Fruit fly (Drosophila melanogaster) whole organism, prepupa: ENCODE measurements around the gene CG15635.

Experiments used
- Blimp-1 ChIP-seq: fragments of 200-800 bp; sonication (Bioruptor generic); optimal IDR thresholded peaks from 3 replicates; lab custom pipeline; 2017; ENCODE audit warnings: missing biosample characterization, missing genetic modification characterization, mild to moderate bottlenecking, moderate library complexity, missing genetic modification reagents
- CG10631 ChIP-seq: fragments of 200-800 bp; sonication (Bioruptor generic); optimal IDR thresholded peaks from 2 replicates; lab custom pipeline; 2016; ENCODE audit warnings: missing biosample characterization, missing genetic modification characterization
- CG10669 ChIP-seq: fragments of 200-800 bp; sonication (Bioruptor generic); optimal IDR thresholded peaks from 3 replicates; lab custom pipeline; 2018; ENCODE audit warnings: missing biosample characterization, mild to moderate bottlenecking, missing genetic modification characterization, moderate library complexity
- CG11294 ChIP-seq: fragments of 200-800 bp; sonication (Bioruptor generic); IDR thresholded peaks from 2 replicates; pipeline ENCODE4 v1.3.6; 2022; ENCODE audit warnings: missing biosample characterization, missing genetic modification characterization
- CG11762 ChIP-seq: fragments of 200-800 bp; sonication (Bioruptor generic); optimal IDR thresholded peaks from 3 replicates; lab custom pipeline; 2016; ENCODE audit warnings: missing biosample characterization, missing genetic modification characterization; ENCODE audit not compliant: insufficient read depth
- CG11902 ChIP-seq: fragments of 200-800 bp; sonication (Bioruptor generic); optimal IDR thresholded peaks from 3 replicates; lab custom pipeline; 2016; ENCODE audit warnings: missing biosample characterization, missing genetic modification characterization
- CG15336 ChIP-seq: fragments of 200-800 bp; sonication (Bioruptor generic); IDR thresholded peaks from 2 replicates; pipeline ENCODE4 v1.3.6; 2022; ENCODE audit warnings: missing biosample characterization, missing genetic modification characterization
- CG16779 ChIP-seq: fragments of 200-800 bp; sonication (Bioruptor generic); optimal IDR thresholded peaks from 3 replicates; lab custom pipeline; 2017; ENCODE audit warnings: missing biosample characterization, mild to moderate bottlenecking, missing genetic modification characterization
- CG3032 ChIP-seq: fragments of 200-800 bp; optimal IDR thresholded peaks from 2 replicates; lab custom pipeline; 2019; ENCODE audit warnings: missing biosample characterization, mild to moderate bottlenecking, missing genetic modification characterization, moderate library complexity
- CG31627 ChIP-seq: fragments of 200-800 bp; sonication (Bioruptor generic); optimal IDR thresholded peaks from 3 replicates; lab custom pipeline; 2016; ENCODE audit warnings: missing biosample characterization, missing genetic modification characterization
- CG32006 ChIP-seq: fragments of 200-800 bp; sonication (Bioruptor generic); optimal IDR thresholded peaks from 3 replicates; lab custom pipeline; 2017; ENCODE audit warnings: missing biosample characterization, mild to moderate bottlenecking, missing genetic modification characterization
- CG34406 ChIP-seq: fragments of 200-800 bp; sonication (Bioruptor generic); optimal IDR thresholded peaks from 3 replicates; lab custom pipeline; 2016; ENCODE audit warnings: missing biosample characterization, missing genetic modification characterization
- CG3919 ChIP-seq: fragments of 200-800 bp; sonication (Bioruptor generic); optimal IDR thresholded peaks from 3 replicates; lab custom pipeline; 2016; ENCODE audit warnings: missing biosample characterization, missing genetic modification characterization
- CG4318 ChIP-seq: fragments of 200-800 bp; sonication (Bioruptor generic); optimal IDR thresholded peaks from 3 replicates; lab custom pipeline; 2017; ENCODE audit warnings: missing biosample characterization, mild to moderate bottlenecking, missing genetic modification characterization
- CG6163 ChIP-seq: fragments of 200-800 bp; sonication (Bioruptor generic); IDR thresholded peaks from 3 replicates; pipeline ENCODE4 v1.3.6; 2022; ENCODE audit warnings: missing biosample characterization, missing genetic modification characterization
- CG6276 ChIP-seq: fragments of 200-800 bp; sonication (Bioruptor generic); optimal IDR thresholded peaks from 2 replicates; lab custom pipeline; 2017; ENCODE audit warnings: missing biosample characterization, mild to moderate bottlenecking, missing genetic modification characterization
- CG6808 ChIP-seq: fragments of 200-800 bp; sonication (Bioruptor generic); optimal IDR thresholded peaks from 3 replicates; lab custom pipeline; 2017; ENCODE audit warnings: missing biosample characterization, missing genetic modification characterization, mild to moderate bottlenecking, moderate library complexity, missing genetic modification reagents
- CG6854 ChIP-seq: fragments of 200-800 bp; sonication (Bioruptor generic); optimal IDR thresholded peaks from 2 replicates; lab custom pipeline; 2017; ENCODE audit warnings: missing biosample characterization, mild to moderate bottlenecking, missing genetic modification characterization
- CG8119 ChIP-seq: fragments of 200-800 bp; sonication (Bioruptor generic); IDR thresholded peaks from 3 replicates; pipeline ENCODE4 v1.3.6; 2022; ENCODE audit warnings: missing biosample characterization, missing genetic modification characterization
- CG8319 ChIP-seq: fragments of 200-800 bp; sonication (Bioruptor generic); optimal IDR thresholded peaks from 3 replicates; lab custom pipeline; 2016; ENCODE audit warnings: missing biosample characterization, missing genetic modification characterization
- CG8632 ChIP-seq: fragments of 200-800 bp; sonication (Bioruptor generic); optimal IDR thresholded peaks from 3 replicates; lab custom pipeline; 2016; ENCODE audit warnings: missing biosample characterization, missing genetic modification characterization
- CG9139 ChIP-seq: fragments of 200-800 bp; sonication (Bioruptor generic); optimal IDR thresholded peaks from 3 replicates; lab custom pipeline; 2017; ENCODE audit warnings: missing biosample characterization, mild to moderate bottlenecking, missing genetic modification characterization
- Eip75B ChIP-seq: fragments of 200-800 bp; sonication (Bioruptor generic); optimal IDR thresholded peaks from 3 replicates; lab custom pipeline; 2016; ENCODE audit warnings: missing biosample characterization, missing genetic modification characterization
- Eip78C ChIP-seq: fragments of 200-800 bp; sonication (Bioruptor generic); peaks from one replicate; lab custom pipeline; 2016; ENCODE audit warnings: missing biosample characterization, missing genetic modification characterization
- Ets21C ChIP-seq: fragments of 200-800 bp; sonication (Bioruptor generic); optimal IDR thresholded peaks from 3 replicates; lab custom pipeline; 2016; ENCODE audit warnings: missing biosample characterization, missing genetic modification characterization
- Ets96B ChIP-seq: fragments of 200-800 bp; optimal IDR thresholded peaks from 2 replicates; lab custom pipeline; 2019; ENCODE audit warnings: missing biosample characterization, mild to moderate bottlenecking, missing genetic modification characterization, moderate library complexity
- Hr38 ChIP-seq: sonication (Bioruptor generic); optimal IDR thresholded peaks from 2 replicates; lab custom pipeline; 2016; ENCODE audit warnings: missing biosample characterization, missing genetic modification characterization
- Hr4 ChIP-seq: fragments of 200-800 bp; sonication (Bioruptor generic); optimal IDR thresholded peaks from 3 replicates; lab custom pipeline; 2016; ENCODE audit warnings: missing biosample characterization, missing genetic modification characterization
- Met ChIP-seq: fragments of 200-800 bp; sonication (Bioruptor generic); optimal IDR thresholded peaks from 3 replicates; lab custom pipeline; 2016; ENCODE audit warnings: missing biosample characterization, missing genetic modification characterization
- OdsH ChIP-seq: fragments of 200-800 bp; sonication (Bioruptor generic); optimal IDR thresholded peaks from 3 replicates; lab custom pipeline; 2016; ENCODE audit warnings: missing biosample characterization, missing genetic modification characterization
- Smox ChIP-seq: fragments of 200-800 bp; sonication (Bioruptor generic); optimal IDR thresholded peaks from 3 replicates; lab custom pipeline; 2016; ENCODE audit warnings: missing biosample characterization, missing genetic modification characterization
- Sox15 ChIP-seq: fragments of 200-800 bp; sonication (Bioruptor generic); optimal IDR thresholded peaks from 3 replicates; lab custom pipeline; 2016; ENCODE audit warnings: missing biosample characterization, missing genetic modification characterization
- achi ChIP-seq: fragments of 200-800 bp; sonication (Bioruptor generic); optimal IDR thresholded peaks from 3 replicates; lab custom pipeline; 2016; ENCODE audit warnings: missing biosample characterization, missing genetic modification characterization
- acj6 ChIP-seq: fragments of 200-800 bp; sonication (Bioruptor generic); optimal IDR thresholded peaks from 3 replicates; lab custom pipeline; 2016; ENCODE audit warnings: missing biosample characterization, missing genetic modification characterization
- cyc ChIP-seq: fragments of 200-800 bp; sonication (Bioruptor generic); optimal IDR thresholded peaks from 3 replicates; lab custom pipeline; 2016; ENCODE audit warnings: missing biosample characterization, missing genetic modification characterization
- dac ChIP-seq: fragments of 200-800 bp; sonication (Bioruptor generic); optimal IDR thresholded peaks from 2 replicates; lab custom pipeline; 2017; ENCODE audit warnings: missing biosample characterization, mild to moderate bottlenecking, missing genetic modification characterization
- eg ChIP-seq: fragments of 200-800 bp; sonication (Bioruptor generic); IDR thresholded peaks from 3 replicates; pipeline ENCODE4 v1.3.6; 2022; ENCODE audit warnings: missing biosample characterization, missing genetic modification characterization
- fd59A ChIP-seq: fragments of 200-800 bp; sonication (Bioruptor generic); optimal IDR thresholded peaks from 2 replicates; lab custom pipeline; 2017; ENCODE audit warnings: missing biosample characterization, mild to moderate bottlenecking, missing genetic modification characterization, missing genetic modification reagents
- fkh ChIP-seq: fragments of 200-800 bp; sonication (Bioruptor generic); optimal IDR thresholded peaks from 3 replicates; lab custom pipeline; 2017; ENCODE audit warnings: missing biosample characterization, mild to moderate bottlenecking, missing genetic modification characterization, moderate library complexity
- lz ChIP-seq: fragments of 200-800 bp; sonication (Bioruptor generic); optimal IDR thresholded peaks from 3 replicates; lab custom pipeline; 2016; ENCODE audit warnings: missing biosample characterization, missing genetic modification characterization
- net ChIP-seq: fragments of 200-800 bp; sonication (Bioruptor generic); optimal IDR thresholded peaks from 3 replicates; lab custom pipeline; 2016; ENCODE audit warnings: missing biosample characterization, missing genetic modification characterization
- pdm3 ChIP-seq: fragments of 200-800 bp; sonication (Bioruptor generic); optimal IDR thresholded peaks from 3 replicates; lab custom pipeline; 2016; ENCODE audit warnings: missing biosample characterization, missing genetic modification characterization
- spab ChIP-seq: fragments of 200-800 bp; sonication (Bioruptor generic); optimal IDR thresholded peaks from 2 replicates; lab custom pipeline; 2017; ENCODE audit warnings: missing biosample characterization, mild to moderate bottlenecking, missing genetic modification characterization, missing genetic modification reagents
- ss ChIP-seq, 2 experiments: fragments of 200-800 bp; sonication (Bioruptor generic); optimal IDR thresholded peaks; 2 replicates in 1 of 2; 3 replicates in 1 of 2; lab custom pipeline; 2017 to 2018; ENCODE audit warnings: mild to moderate bottlenecking in 2 of 2, missing biosample characterization in 2 of 2, missing genetic modification characterization in 2 of 2, moderate library complexity in 1 of 2
- svp ChIP-seq: fragments of 200-800 bp; sonication (Bioruptor generic); peaks from one replicate; lab custom pipeline; 2016; ENCODE audit warnings: missing biosample characterization, missing genetic modification characterization
- topi ChIP-seq: fragments of 200-800 bp; sonication (Bioruptor generic); optimal IDR thresholded peaks from 3 replicates; lab custom pipeline; 2016; ENCODE audit warnings: missing biosample characterization, missing genetic modification characterization
- vri ChIP-seq: fragments of 200-800 bp; sonication (Bioruptor generic); optimal IDR thresholded peaks from 3 replicates; lab custom pipeline; 2016; ENCODE audit warnings: missing biosample characterization, mild to moderate bottlenecking, missing genetic modification characterization

The CG15635 gene

dm6 chr2L:4648804-4649203 is 6.0 kb downstream of the CG15635 start (continued):
- no peak for TF ChIP-seq spab (GFP tag; lab: Kevin White, UChicago)
- peak; percentile 11 for TF ChIP-seq Eip75B (GFP tag; lab: Kevin White, UChicago)
- TF ChIP-seq CG10631 (GFP tag; lab: Kevin White, UChicago), result peak; percentile 64
- peak; percentile 55 for TF ChIP-seq achi (GFP tag; lab: Kevin White, UChicago)
- no peak for TF ChIP-seq CG34406 (GFP tag; lab: Kevin White, UChicago)
- no peak for TF ChIP-seq CG16779 (tag; lab: Kevin White, UChicago)
- peak; percentile 49 for TF ChIP-seq CG31627 (GFP tag; lab: Kevin White, UChicago)
- peak; percentile 68 for TF ChIP-seq Met (GFP tag; lab: Kevin White, UChicago)
- peak; percentile 50 for TF ChIP-seq CG6276
- no peak for TF ChIP-seq dac (GFP tag; lab: Kevin White, UChicago)
- peak; percentile 54 for TF ChIP-seq topi (GFP tag; lab: Kevin White, UChicago)
- TF ChIP-seq CG6163, result peak; percentile 82
- TF ChIP-seq CG4318 (GFP tag; lab: Kevin White, UChicago), result peak; percentile 44
- peak; percentile 18 for TF ChIP-seq net (GFP tag; lab: Kevin White, UChicago)
- no peak for TF ChIP-seq CG8632 (GFP tag; lab: Kevin White, UChicago)
- no peak for TF ChIP-seq Sox15 (GFP tag; lab: Kevin White, UChicago)
- no peak for TF ChIP-seq ss (GFP tag; optimal IDR thresholded peaks at IDR 0.05; lab: Kevin White, UChicago)
- peak; percentile 47 for TF ChIP-seq lz (GFP tag; lab: Kevin White, UChicago)
- peak; percentile 24 for TF ChIP-seq Ets21C
- TF ChIP-seq CG11762 (GFP tag; lab: Kevin White, UChicago), result peak; percentile 13
- peak; percentile 25 for TF ChIP-seq vri
- TF ChIP-seq CG10669 (GFP tag; lab: Kevin White, UChicago), result no peak
- peak; percentile 71 for TF ChIP-seq svp (GFP tag; lab: Kevin White, UChicago)
- TF ChIP-seq CG6808 (GFP tag; lab: Kevin White, UChicago), result no peak
- TF ChIP-seq cyc (GFP tag; lab: Kevin White, UChicago), result peak; percentile 51
- TF ChIP-seq OdsH (GFP tag; lab: Kevin White, UChicago), result peak; percentile 54
- no peak for TF ChIP-seq fd59A
- peak; percentile 62 for TF ChIP-seq CG3919 (GFP tag; lab: Kevin White, UChicago)
- TF ChIP-seq Ets96B (tag; lab: Kevin White, UChicago), result no peak
- peak; percentile 64 for TF ChIP-seq CG32006 (GFP tag; lab: Kevin White, UChicago)
- no peak for TF ChIP-seq CG6854 (GFP tag; lab: Kevin White, UChicago)

dm6 chr2L:4650752-4651453 is 8.1 kb downstream of the CG15635 start, which contains the start of gene CG3355:
Gene CG3355 (plus strand): TSS chr2L:4651403.
- TF ChIP-seq lz (GFP tag; lab: Kevin White, UChicago), result peak; percentile 23
- TF ChIP-seq Smox, result peak; percentile 20
- no peak for TF ChIP-seq CG6163
- TF ChIP-seq Eip75B (GFP tag; lab: Kevin White, UChicago), result no peak
- no peak for TF ChIP-seq acj6 (GFP tag; lab: Kevin White, UChicago)
- peak; percentile 18 for TF ChIP-seq topi (GFP tag; lab: Kevin White, UChicago)
- peak; percentile 67 for TF ChIP-seq Eip78C
- TF ChIP-seq CG34406 (GFP tag; lab: Kevin White, UChicago), result no peak
- no peak for TF ChIP-seq Sox15 (GFP tag; lab: Kevin White, UChicago)
- TF ChIP-seq CG3032 (tag; lab: Kevin White, UChicago), result no peak
- TF ChIP-seq CG6854 (GFP tag; lab: Kevin White, UChicago), result no peak
- no peak for TF ChIP-seq fkh
- no peak for TF ChIP-seq Hr4
- no peak for TF ChIP-seq CG6808 (GFP tag; lab: Kevin White, UChicago)
- no peak for TF ChIP-seq pdm3 (GFP tag; lab: Kevin White, UChicago)
- no peak for TF ChIP-seq spab (GFP tag; lab: Kevin White, UChicago)
- peak; percentile 10 for TF ChIP-seq cyc (GFP tag; lab: Kevin White, UChicago)
- TF ChIP-seq CG6276, result no peak
- TF ChIP-seq Hr38 (GFP tag; lab: Kevin White, UChicago), result no peak
- TF ChIP-seq CG9139 (GFP tag; lab: Kevin White, UChicago), result no peak
- no peak for TF ChIP-seq vri
- no peak for TF ChIP-seq Ets96B (tag; lab: Kevin White, UChicago)
- TF ChIP-seq CG11902 (GFP tag; lab: Kevin White, UChicago), result peak; percentile 2
- no peak for TF ChIP-seq eg (GFP tag; lab: Robert Waterston, UW)
- TF ChIP-seq CG8119 (GFP tag; lab: Robert Waterston, UW), result no peak
- TF ChIP-seq CG4318 (GFP tag; lab: Kevin White, UChicago), result no peak
- TF ChIP-seq CG3919 (GFP tag; lab: Kevin White, UChicago), result peak; percentile 0
- no peak for TF ChIP-seq CG15336 (GFP tag; lab: Robert Waterston, UW)
- TF ChIP-seq Blimp-1, result peak; percentile 21
- TF ChIP-seq CG8319 (GFP tag; lab: Kevin White, UChicago), result no peak
- TF ChIP-seq CG11762 (GFP tag; lab: Kevin White, UChicago), result no peak
- TF ChIP-seq CG11294 (GFP tag; lab: Robert Waterston, UW), result no peak
- peak; percentile 81 for TF ChIP-seq svp (GFP tag; lab: Kevin White, UChicago)
